Worm (Caenorhabditis elegans): Measurements from ENCODE around the gene T08G3.6.

T08G3.6 gene

ce11 chrV:16401519-16401918 lies 44.3 kb upstream of the T08G3.6 start, which contains the start of gene F13A7.14 (continued):
- TF ChIP-seq fkh-8 (tag; optimal IDR thresholded peaks at IDR 0.05) (peak; percentile 77), nhr-47 (tag; optimal IDR thresholded peaks at IDR 0.05) (peak; percentile 95), egl-13 (tag; optimal IDR thresholded peaks at IDR 0.05) (peak; percentile 94), lin-39 (tag; optimal IDR thresholded peaks at IDR 0.05) (peak; percentile 78), fos-1 (tag; optimal IDR thresholded peaks at IDR 0.05) (no peak), C04F5.9 (tag; optimal IDR thresholded peaks at IDR 0.05) (peak; percentile 88), swsn-7 (tag; optimal IDR thresholded peaks at IDR 0.05) (peak; percentile 89), nhr-28 (tag; optimal IDR thresholded peaks at IDR 0.05) (no peak), skn-1 (tag; optimal IDR thresholded peaks at IDR 0.05) (peak; percentile 85), nhr-84 (tag; optimal IDR thresholded peaks at IDR 0.05) (no peak), nhr-12 (tag; optimal IDR thresholded peaks at IDR 0.05) (no peak), alr-1 (tag; optimal IDR thresholded peaks at IDR 0.05; ENCODE audit: borderline replicate concordance) (no peak), zip-4 (GFP tag; optimal IDR thresholded peaks at IDR 0.05) (peak; percentile 80), mdl-1 (tag; optimal IDR thresholded peaks at IDR 0.05) (peak in 1 of 2 experiments; percentile 47), unc-30 (tag; optimal IDR thresholded peaks at IDR 0.05) (no peak), fkh-10 (GFP tag; optimal IDR thresholded peaks at IDR 0.05) (no peak), unc-86 (tag; optimal IDR thresholded peaks at IDR 0.05) (peak; percentile 83), dpl-1 (GFP tag; optimal IDR thresholded peaks at IDR 0.05) (peak; percentile 95 to 98 (median 97)), mef-2 (tag; optimal IDR thresholded peaks at IDR 0.05) (no peak), sox-4 (tag; optimal IDR thresholded peaks at IDR 0.05) (peak; percentile 94), mab-9 (GFP tag; IDR thresholded peaks at IDR 0.05) (peak; percentile 94), vab-15 (tag; optimal IDR thresholded peaks at IDR 0.05) (peak; percentile 74), snu-23 (GFP tag; optimal IDR thresholded peaks at IDR 0.05) (peak; percentile 90), zag-1 (tag; optimal IDR thresholded peaks at IDR 0.05) (no peak), nhr-76 (tag; optimal IDR thresholded peaks at IDR 0.05) (no peak), nhr-77 (tag; optimal IDR thresholded peaks at IDR 0.05) (peak; percentile 1), nhr-20 (tag; optimal IDR thresholded peaks at IDR 0.05) (peak; percentile 92), aha-1 (tag; optimal IDR thresholded peaks at IDR 0.05) (no peak), F16B12.6 (tag; optimal IDR thresholded peaks at IDR 0.05) (peak; percentile 15), ceh-63 (GFP tag; optimal IDR thresholded peaks at IDR 0.05) (peak; percentile 32), pqm-1 (tag; optimal IDR thresholded peaks at IDR 0.05) (no peak), snpc-4 (tag; optimal IDR thresholded peaks at IDR 0.05) (peak; percentile 84), lin-35 (GFP tag; optimal IDR thresholded peaks at IDR 0.05) (peak; percentile 96 to 97), irx-1 (tag; optimal IDR thresholded peaks at IDR 0.05) (peak; percentile 96), Y116A8C.19 (tag; optimal IDR thresholded peaks at IDR 0.05; ENCODE audit: borderline replicate concordance) (peak; percentile 83), C34B4.2 (tag; optimal IDR thresholded peaks at IDR 0.05) (no peak), ces-1 (GFP tag; optimal IDR thresholded peaks at IDR 0.05) (no peak), pax-3 (tag; optimal IDR thresholded peaks at IDR 0.05) (peak; percentile 94), aly-2 (tag; optimal IDR thresholded peaks at IDR 0.05) (no peak), sup-37 (GFP tag; optimal IDR thresholded peaks at IDR 0.05) (peak; percentile 85), blmp-1 (tag; optimal IDR thresholded peaks at IDR 0.05) (peak; percentile 46), sptf-1 (tag; optimal IDR thresholded peaks at IDR 0.05) (no peak), nhr-90 (tag; optimal IDR thresholded peaks at IDR 0.05; ENCODE audit: poor library complexity) (peak; percentile 97), lsy-2 (tag; optimal IDR thresholded peaks at IDR 0.05) (peak; percentile 79 to 89), tbx-2 (tag; optimal IDR thresholded peaks at IDR 0.05) (peak; percentile 96), egl-27 (tag; optimal IDR thresholded peaks at IDR 0.05) (no peak), elt-2 (tag; optimal IDR thresholded peaks at IDR 0.05) (peak; percentile 81), lin-13 (GFP tag; optimal IDR thresholded peaks at IDR 0.05) (peak; percentile 66), elt-3 (tag; optimal IDR thresholded peaks at IDR 0.05) (peak in 2 of 6 experiments; percentile 29 to 87), nhr-237 (tag; optimal IDR thresholded peaks at IDR 0.05) (no peak), isw-1 (GFP tag; IDR thresholded peaks at IDR 0.05) (peak; percentile 82), grh-1 (GFP tag; IDR thresholded peaks at IDR 0.05) (peak; percentile 86), pag-3 (tag; optimal IDR thresholded peaks at IDR 0.05; ENCODE audit: borderline replicate concordance, insufficient read depth) (no peak)
